Fruit fly (Drosophila melanogaster): Measurements from ENCODE around the gene CG14805.
A peak's percentile ranks its signal among the peaks of the same experiment; 100 is the strongest.

The CG14805 gene

DNA sequence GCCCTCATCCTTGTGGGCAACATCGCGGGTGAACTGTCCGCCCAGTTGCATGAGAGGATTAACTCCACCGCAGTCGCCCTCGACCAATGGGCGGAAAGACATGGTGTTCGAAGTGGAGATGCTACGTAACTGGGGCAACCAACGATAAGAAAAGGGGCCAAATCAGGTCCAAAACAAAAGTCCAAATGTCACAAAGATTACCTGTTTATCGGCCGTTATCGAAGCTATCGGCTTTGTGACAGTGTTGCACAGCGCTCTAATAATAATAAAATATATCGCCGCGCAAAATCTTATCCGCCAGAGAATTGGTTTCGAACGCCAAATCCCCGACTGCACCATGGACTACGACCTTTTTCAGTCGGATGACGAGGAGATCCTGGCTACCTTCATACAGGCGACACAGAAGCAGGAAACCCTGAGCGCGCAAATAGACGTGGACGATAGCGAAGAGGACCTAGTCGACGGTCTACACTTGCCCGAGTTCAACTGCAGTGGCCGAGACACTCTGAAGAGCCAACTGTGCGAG is 8.5 kb upstream of the CG14805 start, which contains the start of the genes CG14803 and Pex5:
CG14803 (plus strand) TSS at position 285 of the 526 bp plus-strand sequence.
Pex5 (minus strand) TSS at position 476 of the 526 bp plus-strand sequence.
- no peak for TF ChIP-seq Dfd (GFP tag; optimal IDR thresholded peaks at IDR 0.05)
- peak; percentile 23 for TF ChIP-seq Sp1 (GFP tag; optimal IDR thresholded peaks at IDR 0.05)
- no peak for TF ChIP-seq sv (GFP tag; optimal IDR thresholded peaks at IDR 0.05)
- no peak for TF ChIP-seq CG9705 (GFP tag; optimal IDR thresholded peaks at IDR 0.05)
- no peak for TF ChIP-seq HLH106 (tag; optimal IDR thresholded peaks at IDR 0.05)
- TF ChIP-seq OdsH (GFP tag; optimal IDR thresholded peaks at IDR 0.05), result no peak
- no peak for TF ChIP-seq Hr78 (GFP tag; optimal IDR thresholded peaks at IDR 0.05)
- no peak for TF ChIP-seq usp (GFP tag; optimal IDR thresholded peaks at IDR 0.05)
- no peak for TF ChIP-seq Abd-B (GFP tag; optimal IDR thresholded peaks at IDR 0.05)
- no peak for TF ChIP-seq dsf (GFP tag; optimal IDR thresholded peaks at IDR 0.05; ENCODE audit: borderline replicate concordance)
- TF ChIP-seq Rel (GFP tag; optimal IDR thresholded peaks at IDR 0.05), result no peak
- peak; percentile 37 for TF ChIP-seq Rel (tag; optimal IDR thresholded peaks at IDR 0.05)
- peak; percentile 16 for TF ChIP-seq psq (GFP tag; optimal IDR thresholded peaks at IDR 0.05)
- no peak for TF ChIP-seq Jra (GFP tag; optimal IDR thresholded peaks at IDR 0.05)
- TF ChIP-seq brk (GFP tag; optimal IDR thresholded peaks at IDR 0.05), result no peak
- TF ChIP-seq foxo (GFP tag; optimal IDR thresholded peaks at IDR 0.05), result no peak
- no peak for TF ChIP-seq Hnf4 (GFP tag; optimal IDR thresholded peaks at IDR 0.05)

DNA sequence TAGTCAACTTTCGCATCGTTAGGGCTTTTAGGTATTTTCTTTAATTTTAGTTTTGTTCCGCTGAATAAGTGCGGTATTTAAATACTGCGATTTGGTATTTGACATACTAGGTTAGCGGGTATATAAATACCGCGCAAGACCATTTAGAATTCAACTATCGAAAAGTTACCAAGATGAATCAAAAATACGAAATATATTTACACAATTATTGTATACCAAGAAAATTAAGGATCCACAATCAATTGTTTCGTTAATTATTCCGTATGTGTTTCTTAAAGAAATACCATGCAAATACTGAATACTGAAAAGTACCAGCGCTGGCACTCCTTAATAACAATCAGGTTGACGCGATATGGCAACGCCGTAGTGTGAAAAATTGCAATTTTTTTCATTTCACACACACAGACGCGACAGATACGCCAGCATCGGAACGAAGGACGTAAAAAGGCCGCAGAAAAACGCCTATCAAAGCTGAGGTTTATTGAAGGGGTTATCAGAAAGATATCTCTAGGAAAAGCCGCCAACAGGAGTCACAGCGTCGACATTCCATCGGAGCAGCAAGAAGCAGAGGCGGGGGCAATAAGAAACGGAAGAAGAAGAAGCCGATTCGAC is 3.5 kb upstream of the CG14805 start, which contains the start of the genes Pgam5 and Vps26:
Pgam5 (minus strand) TSS at position 51 of the 612 bp plus-strand sequence.
Vps26 (plus strand) TSS at position 339 of the 612 bp plus-strand sequence.
- no peak for TF ChIP-seq lola (GFP tag; optimal IDR thresholded peaks at IDR 0.05)
- TF ChIP-seq Sp1 (GFP tag; optimal IDR thresholded peaks at IDR 0.05), result peak; percentile 15

DNA sequence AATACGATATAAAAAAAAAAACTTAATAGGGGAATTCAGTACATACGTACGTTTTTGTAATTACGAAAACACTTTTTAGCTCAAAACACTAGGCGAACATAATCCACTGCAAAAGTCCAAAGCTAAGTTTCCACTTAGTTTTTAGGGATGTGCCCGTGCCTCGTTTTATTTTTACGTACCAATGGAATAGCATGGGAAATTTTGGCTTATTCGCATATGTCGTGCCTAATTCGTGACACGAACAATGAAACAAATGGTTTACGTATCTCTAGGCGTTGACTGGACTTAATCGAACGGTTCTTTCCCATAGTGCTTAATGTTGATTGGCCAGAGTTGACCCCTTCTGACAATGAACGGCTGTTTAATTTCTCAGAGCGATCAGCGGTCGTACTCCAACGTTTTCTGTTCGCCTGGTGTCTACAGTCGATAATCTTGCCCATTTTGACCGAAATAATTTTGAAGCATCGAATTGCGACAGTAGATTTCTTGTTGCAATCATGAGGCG is 2.5 kb downstream of the CG14805 start, which contains the start of gene CG14818:
CG14818 (minus strand) TSS at position 169 of the 505 bp plus-strand sequence.
- TF ChIP-seq sage (GFP tag; optimal IDR thresholded peaks at IDR 0.05) (no peak), jim (GFP tag; optimal IDR thresholded peaks at IDR 0.05) (no peak), Rel (GFP tag; optimal IDR thresholded peaks at IDR 0.05) (no peak), Rel (tag; optimal IDR thresholded peaks at IDR 0.05) (peak; percentile 58), psq (GFP tag; optimal IDR thresholded peaks at IDR 0.05) (peak; percentile 15), Sp1 (GFP tag; optimal IDR thresholded peaks at IDR 0.05) (peak; percentile 56), OdsH (GFP tag; optimal IDR thresholded peaks at IDR 0.05) (peak; percentile 14), fru (GFP tag; optimal IDR thresholded peaks at IDR 0.05) (peak; percentile 46), h (GFP tag; optimal IDR thresholded peaks at IDR 0.05) (peak; percentile 66), CG9705 (GFP tag; optimal IDR thresholded peaks at IDR 0.05) (peak; percentile 45), rgr (GFP tag; optimal IDR thresholded peaks at IDR 0.05) (peak; percentile 66), CG32264 (GFP tag; optimal IDR thresholded peaks at IDR 0.05) (no peak), Abd-B (GFP tag; optimal IDR thresholded peaks at IDR 0.05) (no peak), ey (GFP tag; optimal IDR thresholded peaks at IDR 0.05) (peak; percentile 59), N (GFP tag; optimal IDR thresholded peaks at IDR 0.05) (no peak), foxo (GFP tag; optimal IDR thresholded peaks at IDR 0.05) (peak in 1 of 2 experiments; percentile 67), Mio (GFP tag; optimal IDR thresholded peaks at IDR 0.05) (no peak), br (GFP tag; optimal IDR thresholded peaks at IDR 0.05) (peak; percentile 30), Hr83 (GFP tag; optimal IDR thresholded peaks at IDR 0.05; ENCODE audit: poor library complexity, severe bottlenecking) (no peak), sv (GFP tag; optimal IDR thresholded peaks at IDR 0.05) (peak; percentile 47), HLH106 (tag; optimal IDR thresholded peaks at IDR 0.05) (peak; percentile 61), woc (GFP tag; optimal IDR thresholded peaks at IDR 0.05) (no peak)

DNA sequence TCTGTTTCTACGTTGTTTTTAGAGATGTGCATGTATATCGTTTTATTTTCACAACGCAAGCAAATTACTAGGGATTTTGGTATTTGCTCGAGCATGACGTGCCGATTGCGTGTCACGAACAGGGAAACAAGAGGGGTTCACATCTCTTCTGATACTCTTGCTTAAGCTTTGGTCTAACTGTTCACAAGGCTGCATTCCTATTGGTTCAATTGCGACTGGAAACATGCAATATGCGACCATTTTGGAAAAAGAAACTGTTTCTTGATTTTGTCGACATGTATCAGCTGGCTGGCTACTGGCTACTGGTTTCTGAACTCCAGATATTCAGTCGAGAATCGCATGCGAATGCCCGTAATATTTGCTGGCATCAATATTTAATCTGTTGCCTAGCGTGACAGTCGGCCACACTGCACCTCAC is 3.0 kb downstream of the CG14805 start, which contains the start of gene Coa8:
Coa8 (plus strand) TSS at position 144 of the 418 bp plus-strand sequence.
- no peak for TF ChIP-seq Mio (GFP tag; optimal IDR thresholded peaks at IDR 0.05)
- no peak for TF ChIP-seq CrebA (GFP tag; optimal IDR thresholded peaks at IDR 0.05; ENCODE audit: borderline replicate concordance)
- TF ChIP-seq Myc (optimal IDR thresholded peaks at IDR 0.05), result no peak
- TF ChIP-seq HLH106 (tag; optimal IDR thresholded peaks at IDR 0.05), result peak; percentile 53
- TF ChIP-seq N (GFP tag; optimal IDR thresholded peaks at IDR 0.05), result no peak
- TF ChIP-seq Sp1 (GFP tag; optimal IDR thresholded peaks at IDR 0.05), result peak; percentile 34
- no peak for TF ChIP-seq sage (GFP tag; optimal IDR thresholded peaks at IDR 0.05)
- peak; percentile 41 for TF ChIP-seq rgr (GFP tag; optimal IDR thresholded peaks at IDR 0.05)
- TF ChIP-seq h (GFP tag; optimal IDR thresholded peaks at IDR 0.05), result peak; percentile 32
- TF ChIP-seq Dfd (GFP tag; optimal IDR thresholded peaks at IDR 0.05), result no peak
- TF ChIP-seq dsf (GFP tag; optimal IDR thresholded peaks at IDR 0.05; ENCODE audit: borderline replicate concordance), result no peak
- no peak for TF ChIP-seq psq (GFP tag; optimal IDR thresholded peaks at IDR 0.05)
- TF ChIP-seq woc (GFP tag; optimal IDR thresholded peaks at IDR 0.05), result peak; percentile 17
- TF ChIP-seq CG32264 (GFP tag; optimal IDR thresholded peaks at IDR 0.05), result no peak
- TF ChIP-seq CG9705 (GFP tag; optimal IDR thresholded peaks at IDR 0.05), result peak; percentile 7
- TF ChIP-seq Hr78 (GFP tag; optimal IDR thresholded peaks at IDR 0.05), result no peak
- TF ChIP-seq Vsx2 (GFP tag; optimal IDR thresholded peaks at IDR 0.05; ENCODE audit: partially characterized antibody), result no peak
- TF ChIP-seq jim (GFP tag; optimal IDR thresholded peaks at IDR 0.05), result no peak
- TF ChIP-seq Dif (GFP tag; optimal IDR thresholded peaks at IDR 0.05; ENCODE audit: partially characterized antibody), result no peak
- no peak for TF ChIP-seq dl (GFP tag; optimal IDR thresholded peaks at IDR 0.05; ENCODE audit: insufficient read depth in 1 of 2, partially characterized antibody in 2 of 2)
- no peak for TF ChIP-seq pan (optimal IDR thresholded peaks at IDR 0.05)
- TF ChIP-seq OdsH (GFP tag; optimal IDR thresholded peaks at IDR 0.05), result no peak
- no peak for TF ChIP-seq GATAd (GFP tag; optimal IDR thresholded peaks at IDR 0.05)
- TF ChIP-seq Hr83 (GFP tag; optimal IDR thresholded peaks at IDR 0.05; ENCODE audit: poor library complexity, severe bottlenecking), result no peak
- peak; percentile 51 for TF ChIP-seq fru (GFP tag; optimal IDR thresholded peaks at IDR 0.05)
- no peak for TF ChIP-seq tai (GFP tag; optimal IDR thresholded peaks at IDR 0.05)
- no peak for TF ChIP-seq brk (GFP tag; optimal IDR thresholded peaks at IDR 0.05)
- no peak for TF ChIP-seq Jra (GFP tag; optimal IDR thresholded peaks at IDR 0.05)
- no peak for TF ChIP-seq usp (GFP tag; optimal IDR thresholded peaks at IDR 0.05)
- TF ChIP-seq Abd-B (GFP tag; optimal IDR thresholded peaks at IDR 0.05), result no peak

All from whole organism, wandering third instar larva.